Fruit fly (Drosophila melanogaster) whole organism, pupa: ENCODE results near the gene CG11052.

ENCODE experiments used
- CG10348 ChIP-seq: fragments of 200-800 bp; sonication (Bioruptor generic); IDR thresholded peaks from 2 replicates; pipeline ENCODE4 v1.3.6; 2022; ENCODE audit warnings: missing biosample characterization, missing genetic modification characterization
- CG14655 ChIP-seq: fragments of 200-800 bp; sonication (Bioruptor generic); optimal IDR thresholded peaks from 3 replicates; lab custom pipeline; 2017; ENCODE audit warnings: mild to moderate bottlenecking, missing biosample characterization, missing genetic modification reagents, missing genetic modification characterization
- EcR ChIP-seq: fragments of 200-800 bp; sonication (Bioruptor generic); optimal IDR thresholded peaks from 3 replicates; lab custom pipeline; 2019; ENCODE audit warnings: missing biosample characterization, missing genetic modification characterization, mild to moderate bottlenecking, moderate library complexity, missing genetic modification reagents
- Pif1B ChIP-seq: fragments of 200-800 bp; sonication (Bioruptor generic); optimal IDR thresholded peaks from 3 replicates; lab custom pipeline; 2016; ENCODE audit warnings: missing biosample characterization, missing genetic modification characterization
- gl ChIP-seq: fragments of 200-800 bp; sonication (Bioruptor generic); optimal IDR thresholded peaks from 2 replicates; lab custom pipeline; 2018; ENCODE audit warnings: missing biosample characterization, mild to moderate bottlenecking, missing genetic modification characterization

- TF ChIP-seq CG14655 (no peak), gl (tag; lab: Kevin White, UChicago) (no peak), Pif1B (GFP tag; lab: Kevin White, UChicago) (no peak), CG10348 (GFP tag; lab: Robert Waterston, UW) (no peak), EcR (GFP tag; lab: Kevin White, UChicago) (no peak)
These were observed 38.5 kb downstream of the CG11052 start for dm6 chr3R:7970640-7971039.
